Worm (Caenorhabditis elegans): ENCODE data around the gene Y4C6A.3.
"Not testable (repeated sequence)": the region's sequence is repeated elsewhere in the genome, so short reads cannot be mapped to it uniquely, and the experiment has no call there.

Y4C6A.3 gene

DNA sequence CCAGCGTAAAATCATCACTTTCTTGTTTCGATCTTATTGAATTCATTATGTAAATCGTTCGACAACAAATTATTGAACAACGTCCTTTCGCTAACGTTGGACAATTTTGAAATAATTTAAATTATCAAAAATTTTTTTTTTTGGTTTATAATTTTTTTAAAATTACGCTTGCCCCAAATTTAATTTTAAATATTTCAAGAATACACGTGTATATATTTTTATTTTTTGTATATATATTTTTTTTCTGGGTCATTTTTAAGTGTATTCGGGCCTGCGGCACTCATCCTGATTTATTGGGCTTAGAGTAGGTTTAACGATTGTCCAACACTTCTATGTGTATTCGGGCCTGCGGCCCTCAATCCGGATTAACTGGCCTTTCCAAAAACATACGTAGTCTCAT, 8.5 kb upstream of the Y4C6A.3 start, which contains the start of gene Y52D5A.2:
Gene Y52D5A.2, minus strand, starts transcription at position 101 of the 400 bp plus-strand sequence.
- not testable (repeated sequence) for TF ChIP-seq nhr-90 (tag; optimal IDR thresholded peaks at IDR 0.05; ENCODE audit: poor library complexity); jun-1 (tag; optimal IDR thresholded peaks at IDR 0.05); ceh-8 (GFP tag; optimal IDR thresholded peaks at IDR 0.05)

DNA sequence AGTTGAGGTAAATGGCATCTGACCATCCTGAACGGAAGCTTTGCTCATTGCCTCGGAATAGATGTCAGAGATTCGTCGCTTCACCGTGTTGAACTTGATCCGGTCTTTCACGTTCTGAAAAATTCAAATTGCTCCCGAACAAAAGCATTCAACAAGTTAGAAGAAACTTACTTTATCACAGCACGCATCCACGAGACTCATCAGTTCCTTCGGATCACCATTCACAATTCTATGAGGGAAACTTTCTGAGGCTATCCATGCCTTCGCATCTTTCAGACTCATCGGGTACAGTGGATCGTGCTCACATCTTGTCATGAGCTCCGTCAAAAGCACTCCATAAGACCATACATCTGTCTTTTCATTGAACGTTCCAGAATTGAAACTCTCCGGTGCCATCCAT, 6.9 kb upstream of the Y4C6A.3 start:
- TF ChIP-seq nhr-77 (tag; optimal IDR thresholded peaks at IDR 0.05): no peak
- no peak for TF ChIP-seq mep-1 (tag; optimal IDR thresholded peaks at IDR 0.05)

DNA sequence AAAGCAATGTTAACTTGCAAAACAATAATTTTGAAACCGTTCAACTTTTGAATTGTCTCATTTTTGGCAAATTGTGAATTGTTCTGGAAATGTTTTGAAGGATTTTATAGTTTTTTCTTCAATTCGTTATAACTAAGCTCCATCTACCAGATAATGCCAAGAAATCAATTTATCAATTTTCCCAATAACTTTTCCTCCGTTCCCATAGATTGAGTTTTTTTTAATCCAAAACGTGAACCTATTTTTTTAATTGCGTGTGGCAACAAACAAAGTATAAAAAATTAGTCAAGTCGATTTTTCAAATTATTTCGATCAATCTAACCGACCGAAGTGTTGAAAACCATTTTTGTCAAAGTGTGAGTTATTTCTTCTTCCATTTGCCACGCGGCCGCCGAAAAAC, 3.2 kb downstream of the Y4C6A.3 start, which contains the start of gene Y4C6A.4:
Gene Y4C6A.4, plus strand, starts transcription at position 301 of the 400 bp plus-strand sequence.
- TF ChIP-seq pax-3 (tag; optimal IDR thresholded peaks at IDR 0.05): no peak
- no peak for TF ChIP-seq nhr-71 (tag; optimal IDR thresholded peaks at IDR 0.05)
- no peak for TF ChIP-seq snu-23 (GFP tag; optimal IDR thresholded peaks at IDR 0.05)
- no peak for TF ChIP-seq unc-86 (tag; optimal IDR thresholded peaks at IDR 0.05)
- TF ChIP-seq nhr-76 (tag; optimal IDR thresholded peaks at IDR 0.05): no peak
- no peak for TF ChIP-seq lir-3 (tag; optimal IDR thresholded peaks at IDR 0.05; ENCODE audit: poor library complexity)
- no peak for TF ChIP-seq ztf-4 (tag; optimal IDR thresholded peaks at IDR 0.05)
- no peak for TF ChIP-seq sptf-1 (tag; optimal IDR thresholded peaks at IDR 0.05)
- TF ChIP-seq C16A3.4 (tag; optimal IDR thresholded peaks at IDR 0.05): no peak
- TF ChIP-seq nhr-90 (tag; optimal IDR thresholded peaks at IDR 0.05; ENCODE audit: poor library complexity): no peak
- no peak for TF ChIP-seq elt-3 (tag; optimal IDR thresholded peaks at IDR 0.05)
- no peak for TF ChIP-seq egl-27 (tag; optimal IDR thresholded peaks at IDR 0.05)

DNA sequence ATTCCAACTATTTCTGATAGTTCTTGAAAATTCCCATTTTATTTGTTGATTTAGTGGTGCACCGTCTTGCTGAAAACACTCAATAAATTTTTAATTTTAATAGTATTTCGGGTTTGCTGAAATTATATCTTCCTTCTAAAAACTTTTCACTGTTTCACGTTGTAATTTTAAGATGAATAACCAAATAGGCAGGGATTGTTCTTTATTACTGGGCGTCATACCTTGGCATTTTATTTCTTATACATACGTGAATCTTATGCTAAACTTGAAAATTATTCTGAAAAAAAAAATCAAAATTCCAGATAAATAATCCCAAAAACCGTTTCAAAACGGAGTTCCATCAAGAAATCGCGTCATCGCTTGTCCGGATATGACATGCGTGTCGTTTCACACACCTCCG, 17.2 kb downstream of the Y4C6A.3 start, which contains the start of gene mgl-3:
Gene mgl-3, plus strand, starts transcription at position 301 of the 400 bp plus-strand sequence.
- TF ChIP-seq lir-3 (tag; optimal IDR thresholded peaks at IDR 0.05; ENCODE audit: poor library complexity) (no peak), egl-13 (tag; optimal IDR thresholded peaks at IDR 0.05) (no peak), sup-37 (GFP tag; optimal IDR thresholded peaks at IDR 0.05) (no peak), ceh-90 (tag; optimal IDR thresholded peaks at IDR 0.05) (no peak), sox-4 (tag; optimal IDR thresholded peaks at IDR 0.05) (no peak), nhr-20 (tag; optimal IDR thresholded peaks at IDR 0.05) (no peak), rnt-1 (tag; optimal IDR thresholded peaks at IDR 0.05) (no peak), zag-1 (tag; optimal IDR thresholded peaks at IDR 0.05) (no peak), nhr-19 (GFP tag; conservative IDR thresholded peaks at IDR 0.05) (no peak), egl-27 (tag; optimal IDR thresholded peaks at IDR 0.05) (no peak), efl-3 (GFP tag; optimal IDR thresholded peaks at IDR 0.05) (no peak)

DNA sequence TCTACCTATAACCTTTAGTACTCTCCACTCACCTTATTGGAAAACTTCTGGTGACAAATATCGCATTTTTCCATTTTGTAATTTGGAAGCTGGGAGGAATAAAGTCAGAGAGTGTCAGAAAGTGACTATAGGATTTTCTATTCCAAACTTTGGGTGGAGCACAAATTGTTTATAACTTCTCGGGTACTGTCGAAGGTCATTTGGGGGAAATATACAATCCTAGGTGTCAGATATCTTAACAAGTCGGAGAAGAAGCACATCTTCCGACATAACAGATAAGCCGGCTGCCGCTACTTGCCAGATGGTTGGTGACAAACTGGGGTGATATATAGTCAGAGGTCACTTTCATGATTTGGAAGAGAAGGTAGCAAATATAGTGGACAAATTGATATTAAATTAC, 36.8 kb downstream of the Y4C6A.3 start, which contains the start of gene ehn-3:
Gene ehn-3, minus strand, starts transcription at position 101 of the 400 bp plus-strand sequence.
- TF ChIP-seq fkh-4 (tag; optimal IDR thresholded peaks at IDR 0.05; ENCODE audit: borderline replicate concordance) (no peak), fos-1 (tag; optimal IDR thresholded peaks at IDR 0.05) (no peak), ceh-82 (tag; optimal IDR thresholded peaks at IDR 0.05) (no peak), nhr-237 (tag; optimal IDR thresholded peaks at IDR 0.05) (no peak), hlh-4 (tag; optimal IDR thresholded peaks at IDR 0.05) (no peak), unc-98 (GFP tag; IDR thresholded peaks at IDR 0.05) (no peak), dsc-1 (tag; optimal IDR thresholded peaks at IDR 0.05) (no peak), ztf-4 (tag; optimal IDR thresholded peaks at IDR 0.05) (no peak), sox-4 (tag; optimal IDR thresholded peaks at IDR 0.05) (no peak), nhr-47 (tag; optimal IDR thresholded peaks at IDR 0.05) (no peak)

DNA sequence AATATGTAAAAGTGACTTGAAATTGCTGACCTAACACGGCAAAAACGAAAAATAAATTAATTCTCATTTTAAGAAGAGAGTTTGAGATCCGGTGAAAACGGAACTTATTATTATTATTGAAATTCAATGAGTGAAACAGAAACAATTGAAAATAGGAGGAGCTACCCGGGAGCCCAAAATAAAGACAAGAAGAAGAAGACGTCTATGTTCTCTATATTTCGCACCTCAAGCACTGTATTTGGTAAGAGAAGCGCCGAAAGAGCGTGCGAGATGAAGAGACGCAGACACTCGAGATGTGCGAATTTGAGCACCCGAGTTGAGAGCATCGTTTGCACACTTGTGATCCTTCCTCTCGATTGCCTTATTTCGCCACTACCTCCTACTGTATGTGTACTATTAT, 40.2 kb downstream of the Y4C6A.3 start, which contains the start of gene spp-7:
Gene spp-7, minus strand, starts transcription at position 101 of the 400 bp plus-strand sequence.
- TF ChIP-seq hlh-17 (GFP tag; optimal IDR thresholded peaks at IDR 0.05; ENCODE audit: borderline replicate concordance) (no peak), nhr-20 (tag; optimal IDR thresholded peaks at IDR 0.05) (no peak), egl-13 (tag; optimal IDR thresholded peaks at IDR 0.05) (no peak), hpl-2 (GFP tag; optimal IDR thresholded peaks at IDR 0.05) (no peak), xbp-1 (tag; optimal IDR thresholded peaks at IDR 0.05) (no peak), ztf-4 (tag; optimal IDR thresholded peaks at IDR 0.05) (no peak), lin-39 (tag; optimal IDR thresholded peaks at IDR 0.05) (no peak), lin-13 (GFP tag; optimal IDR thresholded peaks at IDR 0.05) (no peak), nhr-71 (tag; optimal IDR thresholded peaks at IDR 0.05) (no peak), nhr-90 (tag; optimal IDR thresholded peaks at IDR 0.05; ENCODE audit: poor library complexity) (no peak), ceh-82 (tag; optimal IDR thresholded peaks at IDR 0.05) (no peak), unc-62 (GFP tag; optimal IDR thresholded peaks at IDR 0.05) (no peak), snu-23 (GFP tag; optimal IDR thresholded peaks at IDR 0.05) (no peak), nhr-76 (tag; optimal IDR thresholded peaks at IDR 0.05) (no peak), skn-1 (tag; optimal IDR thresholded peaks at IDR 0.05) (no peak), sox-4 (tag; optimal IDR thresholded peaks at IDR 0.05) (no peak), ceh-8 (GFP tag; optimal IDR thresholded peaks at IDR 0.05) (no peak)

Measured in whole organism, L1 larva.